Fruit fly (Drosophila melanogaster): Measurements from ENCODE around the gene CG43349.

The CG43349 gene

DNA sequence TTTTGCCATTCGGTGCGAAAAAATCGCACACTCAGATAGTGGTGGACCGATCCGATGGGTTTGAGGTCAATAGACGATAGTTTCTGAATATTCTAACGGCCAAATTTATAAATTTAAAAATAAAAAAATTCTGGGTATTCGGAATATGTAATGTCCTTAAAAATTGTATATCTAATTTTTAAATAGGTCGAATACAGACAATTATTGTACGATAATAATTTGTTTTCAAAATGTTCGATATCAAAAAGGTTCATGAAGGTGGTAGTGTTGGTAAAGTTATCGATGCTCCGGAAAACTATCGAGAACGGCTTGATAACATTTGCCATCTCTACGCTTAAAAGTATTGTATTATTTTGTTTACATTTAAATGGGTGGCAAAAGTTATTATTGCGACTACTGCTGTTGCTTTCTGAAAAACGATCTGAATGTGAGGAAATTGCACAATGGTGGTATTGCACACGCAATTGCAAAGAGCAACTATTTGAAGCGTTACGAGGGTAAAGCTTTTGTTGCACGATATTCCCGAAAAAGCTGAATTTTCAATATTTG is 30.1 kb upstream of the CG43349 start, which contains the start of the genes CG31922 and Plap (continued):
- no peak for TF ChIP-seq NC2α (GFP tag; optimal IDR thresholded peaks at IDR 0.05)
- no peak for TF ChIP-seq Doc2 (GFP tag; IDR thresholded peaks at IDR 0.05)
- peak; percentile 25; the same call in 1 of the 2 replicates for TF ChIP-seq vvl (GFP tag; IDR thresholded peaks at IDR 0.05)
- peak; percentile 70 for TF ChIP-seq Mad (GFP tag; optimal IDR thresholded peaks at IDR 0.05)
- peak; percentile 17 for TF ChIP-seq CG4282 (GFP tag; optimal IDR thresholded peaks at IDR 0.05)
- no peak for TF ChIP-seq Neu2 (GFP tag; optimal IDR thresholded peaks at IDR 0.05; ENCODE audit: borderline replicate concordance)
- TF ChIP-seq CG7357 (GFP tag; IDR thresholded peaks at IDR 0.05) = no peak
- TF ChIP-seq CG8924 (tag; optimal IDR thresholded peaks at IDR 0.05) = peak; percentile 68
- TF ChIP-seq twi (tag; optimal IDR thresholded peaks at IDR 0.05) = peak; percentile 58
- TF ChIP-seq Elba2 (GFP tag; optimal IDR thresholded peaks at IDR 0.05) = no peak
- no peak for TF ChIP-seq Poxn (GFP tag; IDR thresholded peaks at IDR 0.05)
- peak; percentile 76 for TF ChIP-seq Max (GFP tag; optimal IDR thresholded peaks at IDR 0.05)
- no peak for TF ChIP-seq pita (GFP tag; optimal IDR thresholded peaks at IDR 0.05)
- TF ChIP-seq CG6254 (GFP tag; optimal IDR thresholded peaks at IDR 0.05) = no peak
- peak; percentile 14 for TF ChIP-seq caup (GFP tag; optimal IDR thresholded peaks at IDR 0.05; ENCODE audit: severe bottlenecking)
- peak; percentile 87 for TF ChIP-seq CG30403 (GFP tag; optimal IDR thresholded peaks at IDR 0.05)
- peak; percentile 96 for TF ChIP-seq Sry-δ (GFP tag; optimal IDR thresholded peaks at IDR 0.05)
- TF ChIP-seq CG5180 (GFP tag; optimal IDR thresholded peaks at IDR 0.05) = no peak
- no peak for TF ChIP-seq CG7839 (tag; optimal IDR thresholded peaks at IDR 0.05)
- no peak for TF ChIP-seq CG11723 (GFP tag; optimal IDR thresholded peaks at IDR 0.05)
- TF ChIP-seq Tbp (GFP tag; optimal IDR thresholded peaks at IDR 0.05) = no peak
- TF ChIP-seq CG30431 (GFP tag; optimal IDR thresholded peaks at IDR 0.05) = no peak
- TF ChIP-seq crc (GFP tag; optimal IDR thresholded peaks at IDR 0.05) = peak; percentile 32
- no peak for TF ChIP-seq MTF-1 (GFP tag; optimal IDR thresholded peaks at IDR 0.05; ENCODE audit: borderline replicate concordance)
- no peak for TF ChIP-seq CG15011 (GFP tag; optimal IDR thresholded peaks at IDR 0.05)
- TF ChIP-seq tio (GFP tag; optimal IDR thresholded peaks at IDR 0.05) = no peak
- TF ChIP-seq CG10147 (GFP tag; optimal IDR thresholded peaks at IDR 0.05) = peak; percentile 76
- peak; percentile 48 for TF ChIP-seq H2.0 (GFP tag; IDR thresholded peaks at IDR 0.05)
- peak; percentile 84 for TF ChIP-seq rib (GFP tag; IDR thresholded peaks at IDR 0.05)
- peak; percentile 41 for TF ChIP-seq tx (GFP tag; optimal IDR thresholded peaks at IDR 0.05)
- 0 out of 2 replicates have a peak, but pooled peaks have one; percentile 4 for TF ChIP-seq ap (GFP tag; IDR thresholded peaks at IDR 0.05)
- no peak for TF ChIP-seq CG3838 (GFP tag; optimal IDR thresholded peaks at IDR 0.05)
- TF ChIP-seq CG8388 (GFP tag; optimal IDR thresholded peaks at IDR 0.05) = peak; percentile 58
- peak; percentile 79 for TF ChIP-seq phol (tag; optimal IDR thresholded peaks at IDR 0.05)
- TF ChIP-seq tna (GFP tag; IDR thresholded peaks at IDR 0.05; ENCODE audit: partially characterized antibody) = peak; percentile 38; the same call in 1 of the 2 replicates
- TF ChIP-seq CG17186 (GFP tag; optimal IDR thresholded peaks at IDR 0.05) = peak; percentile 14
- TF ChIP-seq Spps (tag; optimal IDR thresholded peaks at IDR 0.05) = peak; percentile 26
- peak; percentile 66 for TF ChIP-seq CG18764 (GFP tag; optimal IDR thresholded peaks at IDR 0.05)
- TF ChIP-seq Usf (GFP tag; optimal IDR thresholded peaks at IDR 0.05) = no peak
- TF ChIP-seq CG12769 (tag; optimal IDR thresholded peaks at IDR 0.05) = no peak
- TF ChIP-seq Mrtf (GFP tag; IDR thresholded peaks at IDR 0.05) = no peak
- TF ChIP-seq hbn (GFP tag; IDR thresholded peaks at IDR 0.05; ENCODE audit: partially characterized antibody) = peak; percentile 93
- peak; percentile 61; the same call in 1 of the 3 replicates for TF ChIP-seq tgo (GFP tag; IDR thresholded peaks at IDR 0.05)
- TF ChIP-seq MESR4 (GFP tag; optimal IDR thresholded peaks at IDR 0.05) = peak; percentile 18
- peak; percentile 33; the same call in 1 of the 2 replicates for TF ChIP-seq CG31224 (GFP tag; IDR thresholded peaks at IDR 0.05)
- no peak for TF ChIP-seq Nf-YA (GFP tag; IDR thresholded peaks at IDR 0.05)
- no peak for TF ChIP-seq CG12219 (GFP tag; optimal IDR thresholded peaks at IDR 0.05)
- TF ChIP-seq CG9817 (tag; optimal IDR thresholded peaks at IDR 0.05) = peak; percentile 72
- TF ChIP-seq cg (GFP tag; optimal IDR thresholded peaks at IDR 0.05) = no peak
- TF ChIP-seq tin (GFP tag; optimal IDR thresholded peaks at IDR 0.05) = peak; percentile 76

Measured in whole organism, embryonic.